Fruit fly (Drosophila melanogaster): ENCODE data around the gene CG13926.

The CG13926 gene

DNA sequence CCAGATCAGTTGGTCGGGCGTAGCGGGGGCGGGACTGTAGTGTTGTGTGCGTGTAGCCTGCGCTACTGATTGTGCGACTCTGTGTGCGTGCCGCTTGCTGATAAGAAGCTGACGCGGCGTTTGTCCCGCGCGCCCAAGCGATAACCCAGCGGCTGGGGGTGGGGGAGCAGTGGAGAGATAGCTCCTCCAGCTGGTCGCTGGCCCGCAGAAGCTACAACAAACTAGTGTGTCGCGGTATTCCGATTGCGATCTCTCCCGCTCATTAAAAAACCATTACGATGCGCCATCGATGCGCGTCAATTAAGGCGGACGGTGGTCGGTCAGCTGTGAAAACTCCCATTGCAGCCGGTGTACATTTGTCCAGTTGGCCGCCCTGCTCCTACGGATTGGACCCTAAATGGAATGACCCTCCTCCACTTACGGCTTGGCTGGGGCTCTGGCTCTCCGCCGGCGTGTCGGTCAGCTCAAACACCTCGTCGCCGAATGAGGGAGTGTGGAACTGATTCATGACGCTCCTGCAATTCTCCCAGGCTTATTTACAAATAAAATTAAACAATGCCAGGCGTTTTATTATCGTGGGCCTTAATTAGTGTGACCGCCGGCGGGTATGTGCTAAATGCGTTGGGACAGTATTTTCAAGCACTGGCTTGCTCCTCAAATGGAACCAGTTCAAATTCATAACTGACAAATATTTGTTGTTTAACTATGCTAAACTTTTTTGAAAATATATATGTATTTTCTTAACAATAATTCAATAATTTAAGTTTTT, 15.7 kb downstream of the CG13926 start, which contains the start of gene CG12104 (continued):
- peak; percentile 11 for TF ChIP-seq nerfin-1 (tag; optimal IDR thresholded peaks at IDR 0.05)
- no peak for TF ChIP-seq Camta (GFP tag; optimal IDR thresholded peaks at IDR 0.05)
- TF ChIP-seq NfI (GFP tag; optimal IDR thresholded peaks at IDR 0.05) = peak; percentile 44
- TF ChIP-seq slou (GFP tag; optimal IDR thresholded peaks at IDR 0.05) = no peak
- TF ChIP-seq CG15696 (tag; optimal IDR thresholded peaks at IDR 0.05) = no peak
- peak; percentile 16 for TF ChIP-seq CG18262 (tag; optimal IDR thresholded peaks at IDR 0.05)
- no peak for TF ChIP-seq CG2875 (GFP tag; optimal IDR thresholded peaks at IDR 0.05)
- TF ChIP-seq CG10654 (GFP tag; optimal IDR thresholded peaks at IDR 0.05) = no peak
- no peak for TF ChIP-seq CG31388 (GFP tag; optimal IDR thresholded peaks at IDR 0.05)
- no peak for TF ChIP-seq eve (GFP tag; optimal IDR thresholded peaks at IDR 0.05)
- TF ChIP-seq CG3407 (GFP tag; optimal IDR thresholded peaks at IDR 0.05) = peak; percentile 23
- TF ChIP-seq bbx (GFP tag; IDR thresholded peaks at IDR 0.05; ENCODE audit: partially characterized antibody) = no peak
- TF ChIP-seq CG18476 (GFP tag; optimal IDR thresholded peaks at IDR 0.05) = no peak
- TF ChIP-seq Atf3 (GFP tag; optimal IDR thresholded peaks at IDR 0.05) = no peak
- no peak for TF ChIP-seq CG11398 (GFP tag; optimal IDR thresholded peaks at IDR 0.05)
- TF ChIP-seq row (GFP tag; IDR thresholded peaks at IDR 0.05) = peak; percentile 71
- no peak for TF ChIP-seq sima (GFP tag; optimal IDR thresholded peaks at IDR 0.05)
- TF ChIP-seq gt (GFP tag; IDR thresholded peaks at IDR 0.05) = no peak
- TF ChIP-seq cg (GFP tag; optimal IDR thresholded peaks at IDR 0.05) = peak; percentile 79
- peak; percentile 27; the same call in 1 of the 2 replicates for TF ChIP-seq Bgb (GFP tag; IDR thresholded peaks at IDR 0.05; ENCODE audit: partially characterized antibody)
- TF ChIP-seq Dbx (GFP tag; IDR thresholded peaks at IDR 0.05) = no peak
- TF ChIP-seq tll (GFP tag; optimal IDR thresholded peaks at IDR 0.05) = no peak
- no peak for TF ChIP-seq Dip2 (GFP tag; IDR thresholded peaks at IDR 0.05)
- TF ChIP-seq Rfx (GFP tag; IDR thresholded peaks at IDR 0.05) = no peak
- TF ChIP-seq CG33557 (GFP tag; optimal IDR thresholded peaks at IDR 0.05) = peak; percentile 64
- peak; percentile 19 for TF ChIP-seq gcm (GFP tag; optimal IDR thresholded peaks at IDR 0.05)
- TF ChIP-seq CG13424 (tag; optimal IDR thresholded peaks at IDR 0.05) = no peak
- TF ChIP-seq CG3726 (GFP tag; IDR thresholded peaks at IDR 0.05) = no peak
- no peak for TF ChIP-seq ato (GFP tag; IDR thresholded peaks at IDR 0.05; ENCODE audit: partially characterized antibody)
- TF ChIP-seq Neu2 (GFP tag; optimal IDR thresholded peaks at IDR 0.05; ENCODE audit: borderline replicate concordance) = no peak
- TF ChIP-seq amos (GFP tag; IDR thresholded peaks at IDR 0.05; ENCODE audit: partially characterized antibody) = peak; percentile 35; the same call in 1 of the 2 replicates
- TF ChIP-seq Gsc (GFP tag; IDR thresholded peaks at IDR 0.05) = no peak
- no peak for TF ChIP-seq caup (GFP tag; optimal IDR thresholded peaks at IDR 0.05; ENCODE audit: severe bottlenecking)
- TF ChIP-seq CG12659 (GFP tag; optimal IDR thresholded peaks at IDR 0.05) = peak; percentile 47
- no peak for TF ChIP-seq CG6791 (GFP tag; IDR thresholded peaks at IDR 0.05; ENCODE audit: partially characterized antibody)
- no peak for TF ChIP-seq Tbp (GFP tag; optimal IDR thresholded peaks at IDR 0.05)
- TF ChIP-seq CG2199 (GFP tag; IDR thresholded peaks at IDR 0.05) = peak; percentile 68; the same call in 1 of the 3 replicates
- TF ChIP-seq tap (tag; optimal IDR thresholded peaks at IDR 0.05) = no peak
- TF ChIP-seq grn (GFP tag; optimal IDR thresholded peaks at IDR 0.05) = peak; percentile 79
- TF ChIP-seq Max (GFP tag; optimal IDR thresholded peaks at IDR 0.05) = no peak
- no peak for TF ChIP-seq D19A (tag; optimal IDR thresholded peaks at IDR 0.05)
- TF ChIP-seq slbo (GFP tag; IDR thresholded peaks at IDR 0.05) = peak; percentile 38; the same call in 1 of the 2 replicates
- no peak for TF ChIP-seq esg (GFP tag; conservative IDR thresholded peaks at IDR 0.05)
- no peak for TF ChIP-seq zfh1 (GFP tag; IDR thresholded peaks at IDR 0.05)
- no peak for TF ChIP-seq gcm2 (GFP tag; optimal IDR thresholded peaks at IDR 0.05)
- no peak for TF ChIP-seq CG32767 (GFP tag; IDR thresholded peaks at IDR 0.05)
- peak; percentile 96 for TF ChIP-seq GATAe (GFP tag; conservative IDR thresholded peaks at IDR 0.05)
- TF ChIP-seq CG7786 (GFP tag; optimal IDR thresholded peaks at IDR 0.05) = no peak
- TF ChIP-seq Med (GFP tag) = peak; percentile 82
